Worm (Caenorhabditis elegans): ENCODE measurements around the gene C54E10.6.

DNA sequence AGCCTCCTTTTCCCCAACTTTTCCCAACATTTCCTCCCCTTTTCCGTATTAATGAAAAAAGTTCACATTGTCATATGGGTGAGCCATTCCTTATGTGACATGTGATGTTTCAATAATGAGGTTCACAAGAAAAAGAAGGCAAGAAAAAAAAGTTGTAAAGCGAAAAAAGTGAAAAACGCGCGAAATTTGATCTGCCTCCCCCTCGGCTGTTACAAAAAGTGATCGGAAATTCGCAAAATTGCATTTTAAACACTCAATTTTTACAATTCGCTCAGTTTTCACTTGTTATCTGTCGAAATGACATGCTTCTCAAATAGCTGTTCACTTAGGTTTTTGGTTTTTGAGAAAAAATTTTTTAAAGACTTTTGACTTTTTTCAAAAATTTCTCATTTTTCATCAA lies 13.0 kb upstream of the C54E10.6 start:
- TF ChIP-seq nhr-76 (tag; optimal IDR thresholded peaks at IDR 0.05) (no peak), ama-1 (optimal IDR thresholded peaks at IDR 0.05) (no peak), T20F7.1 (GFP tag; optimal IDR thresholded peaks at IDR 0.05) (no peak)

All from whole organism, L4 larva.